Fruit fly (Drosophila melanogaster): ENCODE results near the gene CG7432.

dm6 chr3R:19657766-19658165 is 7.0 kb upstream of the CG7432 start, which contains the start of gene CG6184:
- TF ChIP-seq Hr96 (GFP tag; optimal IDR thresholded peaks at IDR 0.05) (no peak), CG11617 (GFP tag; optimal IDR thresholded peaks at IDR 0.05) (no peak), Clk (GFP tag; optimal IDR thresholded peaks at IDR 0.05) (no peak), Mnt (GFP tag; optimal IDR thresholded peaks at IDR 0.05) (no peak), toe (GFP tag; optimal IDR thresholded peaks at IDR 0.05) (no peak), CG14711 (tag; optimal IDR thresholded peaks at IDR 0.05) (no peak)

Measured in whole organism, adult.